Fruit fly (Drosophila melanogaster): ENCODE results near the gene Cpsf6.

The Cpsf6 gene

dm6 chr3L:8315141-8315816 is at the start of gene Cpsf6 (continued):
- no peak for TF ChIP-seq hb (GFP tag; IDR thresholded peaks at IDR 0.05; ENCODE audit: partially characterized antibody)
- peak; percentile 58 for TF ChIP-seq HLH3B (GFP tag; IDR thresholded peaks at IDR 0.05)
- peak; percentile 23; the same call in 1 of the 2 replicates for TF ChIP-seq sisA (GFP tag; IDR thresholded peaks at IDR 0.05)
- peak; percentile 5 for TF ChIP-seq fd102C (GFP tag; optimal IDR thresholded peaks at IDR 0.05)
- 0 out of 2 replicates have a peak, but pooled peaks have one; percentile 18 for TF ChIP-seq CG42726 (GFP tag; IDR thresholded peaks at IDR 0.05; ENCODE audit: partially characterized antibody)
- no peak for TF ChIP-seq repo (GFP tag; optimal IDR thresholded peaks at IDR 0.05)
- TF ChIP-seq pzg (GFP tag; optimal IDR thresholded peaks at IDR 0.05): peak; percentile 79
- TF ChIP-seq CG10979 (tag; optimal IDR thresholded peaks at IDR 0.05): peak; percentile 64
- peak; percentile 31; the same call in 1 of the 2 replicates for TF ChIP-seq Bgb (GFP tag; IDR thresholded peaks at IDR 0.05; ENCODE audit: partially characterized antibody)
- no peak for TF ChIP-seq CG34376 (GFP tag; optimal IDR thresholded peaks at IDR 0.05)
- TF ChIP-seq onecut (GFP tag; IDR thresholded peaks at IDR 0.05): 0 out of 2 replicates have a peak, but pooled peaks have one; percentile 10
- no peak for TF ChIP-seq Trl (optimal IDR thresholded peaks at IDR 0.05)
- peak; percentile 43 for TF ChIP-seq Trl (GFP tag; optimal IDR thresholded peaks at IDR 0.05)
- TF ChIP-seq CG15073 (GFP tag; optimal IDR thresholded peaks at IDR 0.05): no peak
- TF ChIP-seq lbe (GFP tag; optimal IDR thresholded peaks at IDR 0.05): peak; percentile 67
- no peak for TF ChIP-seq CG7745 (tag; optimal IDR thresholded peaks at IDR 0.05)
- peak; percentile 1 for TF ChIP-seq CG3065 (GFP tag; optimal IDR thresholded peaks at IDR 0.05)
- TF ChIP-seq Eip74EF (GFP tag; optimal IDR thresholded peaks at IDR 0.05): no peak
- TF ChIP-seq kah (GFP tag; optimal IDR thresholded peaks at IDR 0.05): no peak
- TF ChIP-seq Kr (GFP tag; optimal IDR thresholded peaks at IDR 0.05): no peak
- TF ChIP-seq Side (GFP tag; optimal IDR thresholded peaks at IDR 0.05): no peak
- TF ChIP-seq CG34224 (GFP tag; IDR thresholded peaks at IDR 0.05; ENCODE audit: partially characterized antibody): peak; percentile 36; the same call in 1 of the 3 replicates
- TF ChIP-seq ERR (GFP tag; optimal IDR thresholded peaks at IDR 0.05): no peak
- no peak for TF ChIP-seq CkIIα-i1 (GFP tag; IDR thresholded peaks at IDR 0.05)
- TF ChIP-seq zfh2 (GFP tag; optimal IDR thresholded peaks at IDR 0.05): peak; percentile 33
- TF ChIP-seq cg (GFP tag; optimal IDR thresholded peaks at IDR 0.05): peak; percentile 97
- peak; percentile 19 for TF ChIP-seq ewg (GFP tag; optimal IDR thresholded peaks at IDR 0.05)
- TF ChIP-seq Aef1 (GFP tag; IDR thresholded peaks at IDR 0.05): no peak
- no peak; the same call in 1 of the 2 replicates for TF ChIP-seq inv (GFP tag; IDR thresholded peaks at IDR 0.05; ENCODE audit: partially characterized antibody)
- peak; percentile 37 for TF ChIP-seq Atf3 (GFP tag; optimal IDR thresholded peaks at IDR 0.05)
- no peak for TF ChIP-seq gt (GFP tag; IDR thresholded peaks at IDR 0.05)
- TF ChIP-seq sna (GFP tag; IDR thresholded peaks at IDR 0.05; ENCODE audit: partially characterized antibody): no peak
- TF ChIP-seq ken (GFP tag; IDR thresholded peaks at IDR 0.05): peak; percentile 43; the same call in 1 of the 3 replicates
- TF ChIP-seq CG12659 (GFP tag; optimal IDR thresholded peaks at IDR 0.05): peak; percentile 60
- TF ChIP-seq CG4820 (GFP tag; optimal IDR thresholded peaks at IDR 0.05): peak; percentile 37
- peak; percentile 49 for TF ChIP-seq dm (GFP tag; optimal IDR thresholded peaks at IDR 0.05)
- no peak for TF ChIP-seq amos (GFP tag; IDR thresholded peaks at IDR 0.05; ENCODE audit: partially characterized antibody)
- peak; percentile 49 for TF ChIP-seq gsb-n (tag; optimal IDR thresholded peaks at IDR 0.05)
- TF ChIP-seq Scr (GFP tag; IDR thresholded peaks at IDR 0.05; ENCODE audit: partially characterized antibody): no peak; the same call in 1 of the 2 replicates
- TF ChIP-seq PHDP (tag; optimal IDR thresholded peaks at IDR 0.05): peak; percentile 76
- no peak for TF ChIP-seq btn (GFP tag; optimal IDR thresholded peaks at IDR 0.05)
- TF ChIP-seq Doc3 (GFP tag; IDR thresholded peaks at IDR 0.05; ENCODE audit: partially characterized antibody): no peak
- TF ChIP-seq Sox102F (GFP tag; optimal IDR thresholded peaks at IDR 0.05): peak; percentile 76
- peak; percentile 87 for TF ChIP-seq CG14710 (tag; optimal IDR thresholded peaks at IDR 0.05)
- TF ChIP-seq chm (GFP tag; IDR thresholded peaks at IDR 0.05): peak; percentile 50
- TF ChIP-seq dan (GFP tag; IDR thresholded peaks at IDR 0.05): no peak
- peak; percentile 66 for TF ChIP-seq Fer3 (tag; optimal IDR thresholded peaks at IDR 0.05)
- no peak for TF ChIP-seq ab (GFP tag; optimal IDR thresholded peaks at IDR 0.05)

Measured in whole organism, embryonic.